Worm (Caenorhabditis elegans) whole organism, early embryonic: ENCODE data around the gene K02H11.4.

Experiments used
- B0310.2 ChIP-seq: sonication (generic microtip); optimal IDR thresholded peaks from 2 replicates; lab custom pipeline; 2016; ENCODE audit warnings: mild to moderate bottlenecking, missing genetic modification characterization, missing compliant biosample characterization
- F13C5.2 ChIP-seq: sonication (generic microtip); optimal IDR thresholded peaks from 2 replicates; lab custom pipeline; 2017; ENCODE audit warnings: mild to moderate bottlenecking, missing genetic modification characterization, inconsistent platforms, missing compliant biosample characterization
- aly-1 ChIP-seq: sonication (generic microtip); optimal IDR thresholded peaks from 2 replicates; lab custom pipeline; 2016; ENCODE audit warnings: missing genetic modification characterization, missing compliant biosample characterization
- ama-1 ChIP-seq: fragments of 150-350 bp; optimal IDR thresholded peaks from 2 replicates; lab custom pipeline; 2014
- flt-1 ChIP-seq: fragments of 200-800 bp; sonication (Bioruptor generic); IDR thresholded peaks from 2 replicates; pipeline ENCODE4 v1.3.6; 2022; ENCODE audit warnings: missing genetic modification characterization, missing compliant biosample characterization
- hmbx-1 ChIP-seq: sonication (generic microtip); optimal IDR thresholded peaks from 2 replicates; lab custom pipeline; 2016; ENCODE audit warnings: mild to moderate bottlenecking, missing genetic modification characterization, missing compliant biosample characterization
- hmg-4 ChIP-seq: fragments of 200-800 bp; sonication (Bioruptor generic); optimal IDR thresholded peaks from 2 replicates; lab custom pipeline; 2018; ENCODE audit warnings: mild to moderate bottlenecking, missing genetic modification characterization, missing compliant biosample characterization
- hnd-1 ChIP-seq: sonication (generic microtip); optimal IDR thresholded peaks from 2 replicates; lab custom pipeline; 2016; ENCODE audit warnings: missing genetic modification characterization, missing compliant biosample characterization
- scrt-1 ChIP-seq: fragments of 200-800 bp; sonication (Bioruptor generic); IDR thresholded peaks from 2 replicates; pipeline ENCODE4 v1.3.6; 2022; ENCODE audit warnings: missing genetic modification characterization, missing compliant biosample characterization
- tbx-11 ChIP-seq: fragments of 200-800 bp; sonication (Bioruptor generic); IDR thresholded peaks from 2 replicates; pipeline ENCODE4 v1.3.6; 2022; ENCODE audit warnings: missing genetic modification characterization, missing compliant biosample characterization
- tra-4 ChIP-seq: sonication (generic microtip); optimal IDR thresholded peaks from 2 replicates; lab custom pipeline; 2017; ENCODE audit warnings: missing genetic modification characterization, missing compliant biosample characterization

DNA sequence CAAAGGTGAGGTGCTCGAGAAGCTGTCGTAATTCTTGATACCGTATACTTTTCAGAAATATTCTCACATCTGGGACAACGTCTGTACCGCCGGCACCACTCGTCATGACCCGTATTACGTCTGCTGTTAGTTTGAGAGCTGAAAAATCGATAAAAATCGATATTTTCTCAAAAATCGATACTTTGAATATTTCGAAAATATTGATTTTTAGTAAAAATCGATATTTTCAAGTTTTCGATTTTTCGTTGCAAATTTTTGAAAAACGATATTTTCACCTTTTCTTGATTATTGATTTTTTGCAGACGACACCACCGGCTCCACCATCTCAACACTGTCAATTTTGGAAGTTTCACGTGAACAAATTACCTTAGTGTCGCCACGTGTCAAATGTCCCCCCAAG is 35.3 kb downstream of the K02H11.4 start:
- no peak for TF ChIP-seq hmg-4 (GFP tag; lab: Kevin White, UChicago)
- no peak for TF ChIP-seq ama-1 (lab: Kevin White, UChicago)
- no peak for TF ChIP-seq hnd-1 (tag; lab: Kevin White, UChicago)
- no peak for TF ChIP-seq F13C5.2 (tag; lab: Kevin White, UChicago)
- TF ChIP-seq tbx-11 (GFP tag; lab: Robert Waterston, UW): no peak
- no peak for TF ChIP-seq tra-4 (tag; lab: Kevin White, UChicago)
- TF ChIP-seq flt-1 (GFP tag; lab: Robert Waterston, UW): no peak
- TF ChIP-seq B0310.2 (tag; lab: Kevin White, UChicago): no peak
- TF ChIP-seq aly-1 (tag; lab: Kevin White, UChicago): no peak
- TF ChIP-seq scrt-1 (GFP tag; lab: Robert Waterston, UW): no peak
- no peak for TF ChIP-seq hmbx-1 (tag; lab: Kevin White, UChicago)
